Fruit fly (Drosophila melanogaster): ENCODE data around the gene Sirt2.

DNA sequence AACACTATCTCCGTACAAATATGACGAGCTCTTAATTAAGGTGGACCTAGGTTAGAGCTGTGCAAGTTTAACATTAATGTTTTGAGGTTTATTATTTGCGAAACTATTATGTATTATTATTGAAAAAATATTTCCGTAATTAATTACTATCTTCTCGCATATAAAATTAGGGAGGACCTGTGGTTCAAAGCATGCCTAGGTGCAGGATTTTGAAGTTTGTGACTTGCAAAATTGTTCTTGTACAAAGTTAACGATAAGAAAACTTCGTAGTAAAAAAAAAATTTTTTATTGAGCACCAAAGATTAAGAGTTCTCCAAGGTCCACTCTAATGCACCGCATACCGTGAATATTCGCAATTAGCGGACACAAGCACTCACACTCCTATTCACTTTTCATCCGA, 15.4 kb upstream of the Sirt2 start:
- no peak for TF ChIP-seq btn (GFP tag; optimal IDR thresholded peaks at IDR 0.05)
- TF ChIP-seq Elba2 (GFP tag; optimal IDR thresholded peaks at IDR 0.05), result no peak
- TF ChIP-seq ranshi (GFP tag; IDR thresholded peaks at IDR 0.05), result peak; percentile 56
- TF ChIP-seq chm (GFP tag; IDR thresholded peaks at IDR 0.05), result no peak
- TF ChIP-seq CG17359 (tag; optimal IDR thresholded peaks at IDR 0.05), result peak; percentile 70
- TF ChIP-seq pum (GFP tag; optimal IDR thresholded peaks at IDR 0.05), result no peak
- no peak for TF ChIP-seq yki (optimal IDR thresholded peaks at IDR 0.05)
- no peak for TF ChIP-seq Tbp (GFP tag; optimal IDR thresholded peaks at IDR 0.05)
- no peak for TF ChIP-seq ato (GFP tag; IDR thresholded peaks at IDR 0.05; ENCODE audit: partially characterized antibody)
- TF ChIP-seq tin (GFP tag; optimal IDR thresholded peaks at IDR 0.05), result peak; percentile 10
- no peak for TF ChIP-seq oc (tag; optimal IDR thresholded peaks at IDR 0.05)
- TF ChIP-seq pros (GFP tag; optimal IDR thresholded peaks at IDR 0.05), result no peak
- TF ChIP-seq MBD-R2 (GFP tag; IDR thresholded peaks at IDR 0.05), result no peak; the same call in 1 of the 2 replicates
